Fruit fly (Drosophila melanogaster) whole organism, prepupa: Measurements from ENCODE around the gene topi.

Experiments used
- CG16779 ChIP-seq: fragments of 200-800 bp; sonication (Bioruptor generic); optimal IDR thresholded peaks from 3 replicates; lab custom pipeline; 2017; ENCODE audit warnings: missing biosample characterization, mild to moderate bottlenecking, missing genetic modification characterization
- Sox102F ChIP-seq: fragments of 200-800 bp; sonication (Bioruptor generic); optimal IDR thresholded peaks from 2 replicates; lab custom pipeline; 2016; ENCODE audit warnings: missing biosample characterization, mild to moderate bottlenecking, missing genetic modification characterization
- net ChIP-seq: fragments of 200-800 bp; sonication (Bioruptor generic); optimal IDR thresholded peaks from 3 replicates; lab custom pipeline; 2016; ENCODE audit warnings: missing biosample characterization, missing genetic modification characterization
- topi ChIP-seq: fragments of 200-800 bp; sonication (Bioruptor generic); optimal IDR thresholded peaks from 3 replicates; lab custom pipeline; 2016; ENCODE audit warnings: missing biosample characterization, missing genetic modification characterization

dm6 chr3R:9800644-9801330 lies 25.9 kb downstream of the topi start, which contains the start of the genes CG9467 and CG8526:
- TF ChIP-seq net (GFP tag; lab: Kevin White, UChicago), result no peak
- TF ChIP-seq Sox102F, result no peak
- TF ChIP-seq CG16779 (tag; lab: Kevin White, UChicago), result no peak
- TF ChIP-seq topi (GFP tag; lab: Kevin White, UChicago), result no peak
